Worm (Caenorhabditis elegans) whole organism, L4 larva: ENCODE data around the gene F09C6.11.

Experiments
- F37D6.2 ChIP-seq: sonication (generic microtip); optimal IDR thresholded peaks from 2 replicates; lab custom pipeline; 2016; ENCODE audit warnings: mild to moderate bottlenecking, missing genetic modification characterization, missing compliant biosample characterization
- F44E2.7 ChIP-seq: fragments of 200-800 bp; sonication (Bioruptor generic); IDR thresholded peaks from 2 replicates; pipeline ENCODE4 v2.1.2; 2022; ENCODE audit warnings: missing genetic modification characterization, missing compliant biosample characterization
- F49E8.2 ChIP-seq: sonication (generic microtip); optimal IDR thresholded peaks from 2 replicates; lab custom pipeline; 2016; ENCODE audit warnings: missing compliant biosample characterization, mild to moderate bottlenecking, missing genetic modification characterization, borderline replicate concordance
- Y105C5A.15 ChIP-seq: fragments of 200-800 bp; sonication (Bioruptor generic); IDR thresholded peaks from 2 replicates; pipeline ENCODE4 v1.3.6; 2022; ENCODE audit warnings: missing genetic modification characterization, missing compliant biosample characterization
- Y48G9A.11 ChIP-seq: fragments of 200-800 bp; sonication (Bioruptor generic); IDR thresholded peaks from 2 replicates; pipeline ENCODE4 v1.3.6; 2022; ENCODE audit warnings: missing genetic modification reagents, missing genetic modification characterization, missing compliant biosample characterization
- Y5F2A.4 ChIP-seq: fragments of 200-800 bp; sonication (Bioruptor generic); optimal IDR thresholded peaks from 2 replicates; lab custom pipeline; 2018; ENCODE audit warnings: mild to moderate bottlenecking, missing genetic modification characterization, missing compliant biosample characterization
- ZK546.5 ChIP-seq, 2 experiments: sonication (generic microtip); optimal IDR thresholded peaks; 2 replicates each; lab custom pipeline; 2017; ENCODE audit warnings: missing biosample characterization in 2 of 2, missing genetic modification characterization in 2 of 2
- aha-1 ChIP-seq: fragments of 150-350 bp; peaks from one replicate; lab custom pipeline; 2014; ENCODE audit warnings: missing biosample characterization, missing genetic modification characterization
- aly-2 ChIP-seq: sonication (generic microtip); optimal IDR thresholded peaks from 2 replicates; lab custom pipeline; 2018; ENCODE audit warnings: missing biosample characterization, missing genetic modification characterization
- arid-1 ChIP-seq: fragments of 200-800 bp; sonication (Bioruptor generic); conservative IDR thresholded peaks from 2 replicates; pipeline ENCODE4 v1.3.6; 2022; ENCODE audit warnings: missing genetic modification reagents, missing genetic modification characterization, missing compliant biosample characterization
- ceh-32 ChIP-seq: sonication (generic microtip); optimal IDR thresholded peaks from 2 replicates; lab custom pipeline; 2016; ENCODE audit warnings: mild to moderate bottlenecking, missing genetic modification characterization, missing compliant biosample characterization; ENCODE audit not compliant: poor library complexity
- daf-12 ChIP-seq: fragments of 150-350 bp; optimal IDR thresholded peaks from 2 replicates; lab custom pipeline; 2014; ENCODE audit warnings: missing biosample characterization, missing genetic modification reagents, missing genetic modification characterization
- daf-16 ChIP-seq, 3 experiments: sonication (generic microtip); optimal IDR thresholded peaks; 2 replicates each; lab custom pipeline; 2016 to 2017; ENCODE audit warnings: missing genetic modification characterization in 3 of 3, missing genetic modification reagents in 3 of 3, mild to moderate bottlenecking in 2 of 3, missing compliant biosample characterization in 2 of 3, missing biosample characterization in 1 of 3, moderate library complexity in 1 of 3
- daf-19 ChIP-seq: fragments of 200-800 bp; sonication (Bioruptor generic); conservative IDR thresholded peaks from 2 replicates; pipeline ENCODE4 v1.3.6; 2022; ENCODE audit warnings: missing genetic modification characterization, missing compliant biosample characterization
- dmd-6 ChIP-seq: fragments of 200-800 bp; sonication (Bioruptor generic); IDR thresholded peaks from 2 replicates; pipeline ENCODE4 v1.3.6; 2022; ENCODE audit warnings: missing genetic modification reagents, missing genetic modification characterization, missing compliant biosample characterization
- dmd-8 ChIP-seq: fragments of 200-800 bp; sonication (Bioruptor generic); IDR thresholded peaks from 2 replicates; pipeline ENCODE4 v1.3.6; 2022; ENCODE audit warnings: missing genetic modification characterization, missing compliant biosample characterization
- dmd-9 ChIP-seq: fragments of 200-800 bp; sonication (Bioruptor generic); IDR thresholded peaks from 2 replicates; pipeline ENCODE4 v1.3.6; 2022; ENCODE audit warnings: missing genetic modification reagents, missing genetic modification characterization, missing compliant biosample characterization
- egl-27 ChIP-seq: sonication (generic microtip); optimal IDR thresholded peaks from 3 replicates; lab custom pipeline; 2017; ENCODE audit warnings: missing biosample characterization, missing genetic modification reagents, missing genetic modification characterization
- hlh-11 ChIP-seq: fragments of 200-800 bp; sonication (Bioruptor generic); optimal IDR thresholded peaks from 2 replicates; lab custom pipeline; 2018; ENCODE audit warnings: mild to moderate bottlenecking, missing genetic modification characterization, missing compliant biosample characterization
- hlh-30 ChIP-seq: sonication (generic microtip); optimal IDR thresholded peaks from 2 replicates; lab custom pipeline; 2017; ENCODE audit warnings: antibody characterized with exemption, mild to moderate bottlenecking, missing genetic modification characterization, missing compliant biosample characterization; ENCODE audit not compliant: insufficient read depth
- lin-38 ChIP-seq: fragments of 200-800 bp; sonication (Bioruptor generic); IDR thresholded peaks from 2 replicates; pipeline ENCODE4 v1.3.6; 2022; ENCODE audit warnings: missing genetic modification reagents, missing genetic modification characterization, missing compliant biosample characterization
- mep-1 ChIP-seq: fragments of 150-350 bp; sonication (generic microtip); optimal IDR thresholded peaks from 3 replicates; lab custom pipeline; 2014; ENCODE audit warnings: missing biosample characterization, missing genetic modification characterization
- mxl-3 ChIP-seq: fragments of 200-800 bp; sonication (Bioruptor generic); optimal IDR thresholded peaks from 2 replicates; lab custom pipeline; 2018; ENCODE audit warnings: mild to moderate bottlenecking, missing genetic modification characterization, missing compliant biosample characterization
- nhr-11 ChIP-seq: fragments of 150-350 bp; optimal IDR thresholded peaks from 2 replicates; lab custom pipeline; 2014; ENCODE audit warnings: missing biosample characterization, missing genetic modification characterization
- nhr-111 ChIP-seq: fragments of 200-800 bp; sonication (Bioruptor generic); optimal IDR thresholded peaks from 2 replicates; lab custom pipeline; 2018; ENCODE audit warnings: mild to moderate bottlenecking, missing genetic modification characterization, missing compliant biosample characterization
- nhr-28 ChIP-seq: fragments of 150-350 bp; optimal IDR thresholded peaks from 2 replicates; lab custom pipeline; 2014; ENCODE audit warnings: missing biosample characterization, missing genetic modification characterization
- nhr-48 ChIP-seq: sonication (generic microtip); optimal IDR thresholded peaks from 2 replicates; lab custom pipeline; 2016; ENCODE audit warnings: mild to moderate bottlenecking, missing genetic modification characterization, missing compliant biosample characterization
- nhr-6 ChIP-seq: fragments of 150-350 bp; optimal IDR thresholded peaks from 2 replicates; lab custom pipeline; 2014; ENCODE audit warnings: missing biosample characterization, missing genetic modification characterization
- nhr-76 ChIP-seq: fragments of 150-350 bp; optimal IDR thresholded peaks from 2 replicates; lab custom pipeline; 2014; ENCODE audit warnings: missing biosample characterization, missing genetic modification characterization
- nhr-77 ChIP-seq: fragments of 150-350 bp; optimal IDR thresholded peaks from 2 replicates; lab custom pipeline; 2014; ENCODE audit warnings: missing biosample characterization, missing genetic modification characterization
- pqm-1 ChIP-seq: sonication (generic microtip); optimal IDR thresholded peaks from 2 replicates; lab custom pipeline; 2017; ENCODE audit warnings: missing biosample characterization, missing genetic modification characterization
- set-16 ChIP-seq: fragments of 200-800 bp; sonication (Bioruptor generic); IDR thresholded peaks from 2 replicates; pipeline ENCODE4 v1.3.6; 2022; ENCODE audit warnings: missing genetic modification reagents, missing genetic modification characterization, missing compliant biosample characterization
- snpc-1.2 ChIP-seq: fragments of 200-800 bp; sonication (Bioruptor generic); IDR thresholded peaks from 2 replicates; pipeline ENCODE4 v1.3.6; 2022; ENCODE audit warnings: missing genetic modification reagents, missing genetic modification characterization, missing compliant biosample characterization
- unc-39 ChIP-seq: sonication (generic microtip); optimal IDR thresholded peaks from 2 replicates; lab custom pipeline; 2017; ENCODE audit warnings: missing biosample characterization, missing genetic modification characterization
- unc-62 ChIP-seq, 3 experiments: fragments of 150-350 bp in 1 of 3; sonication (generic microtip); optimal IDR thresholded peaks in 2 of 3; peaks in 1 of 3; 1 replicate in 1 of 3; 2 replicates in 2 of 3; lab custom pipeline; 2014 to 2017; ENCODE audit warnings: missing biosample characterization in 3 of 3, missing genetic modification characterization in 3 of 3, missing genetic modification reagents in 3 of 3, missing genotype in 1 of 3

The F09C6.11 gene

DNA sequence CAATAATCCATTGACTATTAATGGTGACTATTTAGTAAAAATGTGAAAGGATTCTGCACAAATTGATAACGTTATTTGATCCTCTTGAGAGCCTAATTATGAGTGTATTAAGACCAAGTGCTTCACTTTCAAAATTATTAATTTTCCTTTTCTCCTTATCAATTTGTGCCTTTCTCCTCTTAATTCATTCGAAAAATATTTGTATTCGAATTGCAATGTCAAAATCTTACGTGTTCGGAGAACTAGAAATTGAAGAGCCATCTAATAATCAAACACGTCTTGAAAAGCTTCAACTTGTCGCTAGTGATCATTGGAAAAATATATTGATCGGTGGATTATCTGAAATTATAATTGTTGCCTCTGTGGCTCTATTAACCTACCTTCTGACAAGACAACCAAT is 33.6 kb downstream of the F09C6.11 start, which contains the start of the genes clec-36 and clec-26:
Gene clec-36, minus strand, starts transcription at position 101 of the 400 bp plus-strand sequence.
Gene clec-26, plus strand, starts transcription at position 114 of the 400 bp plus-strand sequence.
- TF ChIP-seq unc-62 (GFP tag; optimal IDR thresholded peaks at IDR 0.05 in 1 of 2; lab: Kevin White, UChicago), result peak in 1 of 2 experiments; percentile 77
- TF ChIP-seq unc-62 (tag; optimal IDR thresholded peaks at IDR 0.05; lab: Kevin White, UChicago), result no peak
- TF ChIP-seq Y5F2A.4 (GFP tag; lab: Kevin White, UChicago), result no peak
- peak; percentile 38; the same call in 1 of the 2 replicates for TF ChIP-seq dmd-6
- TF ChIP-seq Y48G9A.11 (GFP tag; lab: Robert Waterston, UW), result no peak

DNA sequence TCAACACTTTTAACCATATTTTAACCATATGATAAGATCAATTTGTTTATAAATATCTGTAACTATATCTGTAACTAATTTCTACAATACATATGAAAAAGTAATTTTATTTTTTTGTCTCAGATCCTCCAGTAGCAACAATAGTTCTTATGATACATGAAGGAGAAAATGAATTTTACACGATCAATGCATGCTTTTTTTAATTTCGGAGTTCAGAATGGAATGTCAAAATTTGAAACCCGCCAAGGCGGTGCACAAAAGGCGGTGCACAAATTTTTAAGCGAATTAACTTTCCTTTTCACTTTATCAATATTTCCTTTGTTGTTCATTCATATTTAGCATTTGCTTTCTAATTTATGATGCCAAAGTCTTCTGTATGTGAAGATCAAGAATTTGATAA is 39.2 kb downstream of the F09C6.11 start, which contains the start of gene clec-25:
Gene clec-25, plus strand, starts transcription at position 301 of the 400 bp plus-strand sequence.
- TF ChIP-seq F49E8.2 (no peak), ceh-32 (tag; lab: Kevin White, UChicago) (no peak)

DNA sequence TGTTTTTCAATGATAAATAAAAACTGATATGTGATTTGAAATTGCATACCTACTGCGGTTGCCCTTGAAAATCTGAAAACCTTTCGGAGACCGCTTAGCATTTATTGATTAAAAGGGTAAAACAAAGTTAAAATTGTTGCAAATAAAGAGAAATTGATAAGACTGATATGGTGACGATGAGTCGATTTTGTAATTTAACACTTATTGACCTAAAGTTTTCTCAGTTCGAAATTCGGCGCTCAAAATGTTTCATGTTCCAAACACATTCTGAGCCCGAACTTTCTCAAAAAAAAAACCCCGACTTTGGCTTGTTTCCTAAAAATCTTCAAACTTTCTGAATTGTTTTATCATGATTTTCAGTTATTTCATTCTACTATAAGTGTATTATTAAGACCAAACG is 41.1 kb downstream of the F09C6.11 start, which contains the start of gene clec-40:
Gene clec-40, minus strand, starts transcription at position 101 of the 400 bp plus-strand sequence.
- TF ChIP-seq dmd-9 (GFP tag; lab: Robert Waterston, UW), result no peak
- no peak for TF ChIP-seq mxl-3
- no peak for TF ChIP-seq dmd-8 (GFP tag; lab: Robert Waterston, UW)
- TF ChIP-seq nhr-6 (tag; lab: Kevin White, UChicago), result no peak
- no peak for TF ChIP-seq nhr-111 (GFP tag; lab: Kevin White, UChicago)
- no peak for TF ChIP-seq egl-27 (tag; lab: Kevin White, UChicago)
- TF ChIP-seq Y105C5A.15, result no peak

DNA sequence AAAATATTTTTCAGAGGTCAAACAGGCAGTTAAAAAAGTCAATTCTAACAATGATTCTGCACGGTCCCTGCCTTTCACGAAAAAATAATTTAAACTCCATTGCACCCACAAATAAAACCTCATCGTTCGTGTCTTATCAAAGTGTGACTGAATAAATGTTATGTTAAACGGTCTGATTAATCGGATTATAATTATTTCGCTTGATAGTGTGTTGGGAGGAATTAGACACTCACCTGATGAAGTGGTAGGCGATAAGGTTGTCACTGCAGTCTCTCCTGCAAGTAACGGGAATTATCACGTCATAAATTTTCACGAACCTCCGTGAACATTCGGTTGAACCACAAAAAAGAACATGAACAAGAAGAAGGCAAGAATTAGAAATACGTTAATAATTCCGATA is 41.8 kb downstream of the F09C6.11 start:
- TF ChIP-seq daf-16 (GFP tag; optimal IDR thresholded peaks at IDR 0.05; lab: Kevin White, UChicago) (no peak), daf-16 (tag; optimal IDR thresholded peaks at IDR 0.05; lab: Kevin White, UChicago) (no peak), snpc-1.2 (no peak), nhr-77 (tag; lab: Kevin White, UChicago) (no peak), daf-19 (GFP tag; lab: Robert Waterston, UW) (no peak), ZK546.5 (tag; optimal IDR thresholded peaks at IDR 0.05; lab: Kevin White, UChicago) (no peak), nhr-111 (GFP tag; lab: Kevin White, UChicago) (no peak), nhr-11 (tag; lab: Kevin White, UChicago) (no peak), nhr-6 (tag; lab: Kevin White, UChicago) (no peak), nhr-28 (tag; lab: Kevin White, UChicago) (peak; percentile 45), dmd-6 (peak; percentile 74), Y105C5A.15 (no peak), nhr-48 (tag; lab: Kevin White, UChicago) (no peak), pqm-1 (peak; percentile 88), hlh-11 (tag; lab: Kevin White, UChicago) (peak; percentile 60), nhr-76 (tag; lab: Kevin White, UChicago) (no peak), lin-38 (no peak)

DNA sequence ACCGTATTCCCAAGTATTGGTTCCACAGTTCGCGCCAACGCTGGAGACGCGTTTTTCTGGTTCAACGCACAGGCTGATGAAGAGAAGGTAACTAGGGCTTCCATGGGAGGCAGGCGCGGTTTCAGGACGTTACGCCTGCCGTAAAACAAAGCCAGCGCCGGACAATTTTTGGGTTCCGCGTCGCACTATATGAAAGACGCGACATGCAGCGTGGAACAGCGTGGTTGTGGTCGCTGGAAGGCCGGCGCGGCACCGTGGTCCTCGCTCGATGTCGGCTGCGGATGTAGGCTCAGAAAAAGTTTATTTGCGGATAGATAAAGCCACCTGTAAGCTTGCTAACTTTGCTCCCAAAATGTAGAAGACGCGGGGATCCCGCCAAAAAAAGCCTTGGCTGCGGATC is 43.7 kb downstream of the F09C6.11 start:
- TF ChIP-seq set-16 (GFP tag; lab: Robert Waterston, UW) (peak; percentile 59), hlh-30 (tag; lab: Kevin White, UChicago) (no peak)

DNA sequence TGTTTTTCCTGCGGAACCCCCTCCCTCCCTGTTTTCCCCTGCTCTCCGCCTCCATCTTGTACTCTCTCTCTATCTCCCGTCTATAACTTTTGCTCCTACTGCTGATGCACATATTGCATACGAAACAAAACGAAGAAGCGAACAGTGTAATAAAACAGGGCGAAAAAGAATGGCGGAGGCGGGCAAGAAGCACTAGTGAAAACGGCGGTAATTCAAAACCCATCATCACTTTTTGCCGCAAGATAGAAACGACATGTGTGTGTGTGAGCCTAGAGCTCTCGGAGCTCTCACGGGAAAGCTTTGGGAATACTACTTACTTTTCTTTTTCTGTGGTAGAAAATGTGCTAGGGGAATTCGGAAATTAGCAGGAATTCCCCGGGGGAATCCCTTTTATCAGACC is 46.0 kb downstream of the F09C6.11 start:
- TF ChIP-seq daf-12 (tag; lab: Kevin White, UChicago), result no peak
- no peak for TF ChIP-seq F44E2.7 (GFP tag; lab: Robert Waterston, UW)
- TF ChIP-seq mep-1, result no peak
- peak; percentile 13 for TF ChIP-seq hlh-11 (tag; lab: Kevin White, UChicago)
- TF ChIP-seq arid-1 (GFP tag; lab: Robert Waterston, UW), result no peak
- TF ChIP-seq unc-39, result no peak
- no peak for TF ChIP-seq aha-1 (tag; lab: Kevin White, UChicago)
- no peak for TF ChIP-seq F49E8.2
- peak in 1 of 2 experiments; percentile 91 for TF ChIP-seq unc-62 (GFP tag; optimal IDR thresholded peaks at IDR 0.05 in 1 of 2; lab: Kevin White, UChicago)
- no peak for TF ChIP-seq unc-62 (tag; optimal IDR thresholded peaks at IDR 0.05; lab: Kevin White, UChicago)
- TF ChIP-seq aly-2 (tag; lab: Kevin White, UChicago), result no peak
- TF ChIP-seq F37D6.2, result no peak
